Worm (Caenorhabditis elegans) whole organism, L4 larva: ENCODE measurements around the gene npr-41.

Experiments used
- F26F4.8 ChIP-seq: fragments of 200-800 bp; sonication (Bioruptor generic); conservative IDR thresholded peaks from 2 replicates; pipeline ENCODE4 v1.3.6; 2022; ENCODE audit warnings: missing genetic modification characterization, missing compliant biosample characterization
- T26A8.4 ChIP-seq: fragments of 200-800 bp; sonication (Bioruptor generic); IDR thresholded peaks from 2 replicates; pipeline ENCODE4 v1.3.6; 2022; ENCODE audit warnings: missing genetic modification characterization, missing compliant biosample characterization
- Y48G9A.11 ChIP-seq: fragments of 200-800 bp; sonication (Bioruptor generic); IDR thresholded peaks from 2 replicates; pipeline ENCODE4 v1.3.6; 2022; ENCODE audit warnings: missing genetic modification reagents, missing genetic modification characterization, missing compliant biosample characterization
- Y5F2A.4 ChIP-seq: fragments of 200-800 bp; sonication (Bioruptor generic); optimal IDR thresholded peaks from 2 replicates; lab custom pipeline; 2018; ENCODE audit warnings: mild to moderate bottlenecking, missing genetic modification characterization, missing compliant biosample characterization
- ZK546.5 ChIP-seq, 2 experiments: sonication (generic microtip); optimal IDR thresholded peaks; 2 replicates each; lab custom pipeline; 2017; ENCODE audit warnings: missing biosample characterization in 2 of 2, missing genetic modification characterization in 2 of 2
- aha-1 ChIP-seq: fragments of 150-350 bp; peaks from one replicate; lab custom pipeline; 2014; ENCODE audit warnings: missing biosample characterization, missing genetic modification characterization
- arid-1 ChIP-seq: fragments of 200-800 bp; sonication (Bioruptor generic); conservative IDR thresholded peaks from 2 replicates; pipeline ENCODE4 v1.3.6; 2022; ENCODE audit warnings: missing genetic modification reagents, missing genetic modification characterization, missing compliant biosample characterization
- ceh-20 ChIP-seq: fragments of 200-800 bp; sonication (Bioruptor generic); IDR thresholded peaks from 2 replicates; pipeline ENCODE4 v1.3.6; 2022; ENCODE audit warnings: missing genetic modification reagents, missing genetic modification characterization, missing compliant biosample characterization
- ceh-28 ChIP-seq: fragments of 150-350 bp; optimal IDR thresholded peaks from 2 replicates; lab custom pipeline; 2014; ENCODE audit warnings: missing biosample characterization, missing genetic modification reagents, missing genetic modification characterization
- ceh-32 ChIP-seq: sonication (generic microtip); optimal IDR thresholded peaks from 2 replicates; lab custom pipeline; 2016; ENCODE audit warnings: mild to moderate bottlenecking, missing genetic modification characterization, missing compliant biosample characterization; ENCODE audit not compliant: poor library complexity
- ceh-82 ChIP-seq: sonication (generic microtip); optimal IDR thresholded peaks from 2 replicates; lab custom pipeline; 2017; ENCODE audit warnings: missing biosample characterization, missing genetic modification characterization
- ces-1 ChIP-seq: fragments of 150-350 bp; sonication (generic microtip); optimal IDR thresholded peaks from 4 replicates; lab custom pipeline; 2014; ENCODE audit warnings: missing biosample characterization, missing genetic modification reagents, missing genetic modification characterization
- daf-16 ChIP-seq, 3 experiments: sonication (generic microtip); optimal IDR thresholded peaks; 2 replicates each; lab custom pipeline; 2016 to 2017; ENCODE audit warnings: missing genetic modification characterization in 3 of 3, missing genetic modification reagents in 3 of 3, mild to moderate bottlenecking in 2 of 3, missing compliant biosample characterization in 2 of 3, missing biosample characterization in 1 of 3, moderate library complexity in 1 of 3
- daf-8 ChIP-seq: fragments of 200-800 bp; sonication (Bioruptor generic); IDR thresholded peaks from 2 replicates; pipeline ENCODE4 v1.3.6; 2022; ENCODE audit warnings: missing genetic modification characterization, missing compliant biosample characterization
- dmd-8 ChIP-seq: fragments of 200-800 bp; sonication (Bioruptor generic); IDR thresholded peaks from 2 replicates; pipeline ENCODE4 v1.3.6; 2022; ENCODE audit warnings: missing genetic modification characterization, missing compliant biosample characterization
- duxl-1 ChIP-seq: sonication (generic microtip); optimal IDR thresholded peaks from 2 replicates; lab custom pipeline; 2016; ENCODE audit warnings: mild to moderate bottlenecking, missing genetic modification characterization, moderate library complexity, missing compliant biosample characterization; ENCODE audit not compliant: poor library complexity
- dve-1 ChIP-seq: sonication (generic microtip); optimal IDR thresholded peaks from 2 replicates; lab custom pipeline; 2017; ENCODE audit warnings: antibody characterized with exemption, mild to moderate bottlenecking, missing genetic modification characterization, missing compliant biosample characterization; ENCODE audit not compliant: insufficient read depth
- egl-43 ChIP-seq: fragments of 200-800 bp; sonication (Bioruptor generic); IDR thresholded peaks from 2 replicates; pipeline ENCODE4 v1.3.6; 2022; ENCODE audit warnings: missing genetic modification reagents, missing genetic modification characterization, missing compliant biosample characterization
- fkh-10 ChIP-seq: fragments of 150-350 bp; optimal IDR thresholded peaks from 2 replicates; lab custom pipeline; 2014; ENCODE audit warnings: missing biosample characterization, missing genetic modification reagents, missing genetic modification characterization
- hlh-11 ChIP-seq: fragments of 200-800 bp; sonication (Bioruptor generic); optimal IDR thresholded peaks from 2 replicates; lab custom pipeline; 2018; ENCODE audit warnings: mild to moderate bottlenecking, missing genetic modification characterization, missing compliant biosample characterization
- hlh-30 ChIP-seq: sonication (generic microtip); optimal IDR thresholded peaks from 2 replicates; lab custom pipeline; 2017; ENCODE audit warnings: antibody characterized with exemption, mild to moderate bottlenecking, missing genetic modification characterization, missing compliant biosample characterization; ENCODE audit not compliant: insufficient read depth
- hmg-1.1 ChIP-seq: fragments of 200-800 bp; sonication (Bioruptor generic); IDR thresholded peaks from 2 replicates; pipeline ENCODE4 v1.3.6; 2022; ENCODE audit warnings: missing genetic modification reagents, missing genetic modification characterization, missing compliant biosample characterization
- jun-1 ChIP-seq: fragments of 150-350 bp; optimal IDR thresholded peaks from 2 replicates; lab custom pipeline; 2014; ENCODE audit warnings: missing biosample characterization, missing genetic modification reagents, missing genetic modification characterization
- lim-7 ChIP-seq: fragments of 200-800 bp; sonication (Bioruptor generic); IDR thresholded peaks from 2 replicates; pipeline ENCODE4 v1.3.6; 2022; ENCODE audit warnings: missing genetic modification characterization, missing compliant biosample characterization
- lin-29 ChIP-seq: fragments of 200-800 bp; sonication (Bioruptor generic); IDR thresholded peaks from 2 replicates; pipeline ENCODE4 v1.3.6; 2022; ENCODE audit warnings: missing genetic modification reagents, missing genetic modification characterization, missing compliant biosample characterization
- lin-38 ChIP-seq: fragments of 200-800 bp; sonication (Bioruptor generic); IDR thresholded peaks from 2 replicates; pipeline ENCODE4 v1.3.6; 2022; ENCODE audit warnings: missing genetic modification reagents, missing genetic modification characterization, missing compliant biosample characterization
- lin-39 ChIP-seq: fragments of 150-350 bp; optimal IDR thresholded peaks from 2 replicates; lab custom pipeline; 2014; ENCODE audit warnings: missing biosample characterization, missing genetic modification reagents, missing genetic modification characterization
- lsy-2 ChIP-seq, 2 experiments: fragments of 150-350 bp in 1 of 2; sonication (generic microtip) in 1 of 2; optimal IDR thresholded peaks; 2 replicates each; lab custom pipeline; 2014 to 2017; ENCODE audit warnings: missing biosample characterization in 2 of 2, missing genetic modification characterization in 2 of 2
- madf-9 ChIP-seq: fragments of 200-800 bp; sonication (Bioruptor generic); conservative IDR thresholded peaks from 2 replicates; pipeline ENCODE4 v1.3.6; 2022; ENCODE audit warnings: missing genetic modification reagents, missing genetic modification characterization, missing compliant biosample characterization
- mdl-1 ChIP-seq, 2 experiments: fragments of 150-350 bp in 1 of 2; sonication (generic microtip) in 1 of 2; optimal IDR thresholded peaks; 2 replicates each; lab custom pipeline; 2014 to 2017; ENCODE audit warnings: missing biosample characterization in 2 of 2, missing genetic modification characterization in 2 of 2
- mep-1 ChIP-seq: fragments of 150-350 bp; sonication (generic microtip); optimal IDR thresholded peaks from 3 replicates; lab custom pipeline; 2014; ENCODE audit warnings: missing biosample characterization, missing genetic modification characterization
- mes-2 ChIP-seq: sonication (generic microtip); optimal IDR thresholded peaks from 2 replicates; lab custom pipeline; 2016; ENCODE audit warnings: missing genotype, mild to moderate bottlenecking, missing genetic modification characterization, missing compliant biosample characterization; ENCODE audit not compliant: poor library complexity, severe bottlenecking
- nhr-237 ChIP-seq: sonication (generic microtip); optimal IDR thresholded peaks from 2 replicates; lab custom pipeline; 2017; ENCODE audit warnings: missing biosample characterization, missing genetic modification characterization
- nhr-41 ChIP-seq: fragments of 200-800 bp; sonication (Bioruptor generic); IDR thresholded peaks from 2 replicates; pipeline ENCODE4 v1.3.6; 2022; ENCODE audit warnings: missing genetic modification reagents, missing genetic modification characterization, missing compliant biosample characterization
- nhr-77 ChIP-seq: fragments of 150-350 bp; optimal IDR thresholded peaks from 2 replicates; lab custom pipeline; 2014; ENCODE audit warnings: missing biosample characterization, missing genetic modification characterization
- pha-4 ChIP-seq, 2 experiments: fragments of 150-350 bp in 1 of 2; fragments of 200-800 bp in 1 of 2; sonication (Bioruptor generic) in 1 of 2; IDR thresholded peaks in 1 of 2; optimal IDR thresholded peaks in 1 of 2; 2 replicates each; pipeline versions ENCODE4 v1.3.6 to Lab custom; 2014 to 2022; ENCODE audit warnings: missing genetic modification characterization in 2 of 2, missing genetic modification reagents in 2 of 2, missing biosample characterization in 1 of 2, missing compliant biosample characterization in 1 of 2
- rbr-2 ChIP-seq: sonication (generic microtip); optimal IDR thresholded peaks from 2 replicates; lab custom pipeline; 2016; ENCODE audit warnings: missing genotype, missing genetic modification characterization, missing compliant biosample characterization
- snpc-4 ChIP-seq: fragments of 150-350 bp; optimal IDR thresholded peaks from 2 replicates; lab custom pipeline; 2014; ENCODE audit warnings: missing biosample characterization, missing genetic modification characterization
- spr-1 ChIP-seq: sonication (generic microtip); optimal IDR thresholded peaks from 2 replicates; lab custom pipeline; 2016; ENCODE audit warnings: mild to moderate bottlenecking, missing genetic modification characterization, missing compliant biosample characterization
- spr-3 ChIP-seq: fragments of 200-800 bp; sonication (Bioruptor generic); optimal IDR thresholded peaks from 2 replicates; lab custom pipeline; 2018; ENCODE audit warnings: mild to moderate bottlenecking, missing genetic modification characterization, missing compliant biosample characterization
- tag-97 ChIP-seq: fragments of 200-800 bp; sonication (Bioruptor generic); IDR thresholded peaks from 2 replicates; pipeline ENCODE4 v1.3.6; 2022; ENCODE audit warnings: missing genetic modification characterization, missing compliant biosample characterization
- unc-130 ChIP-seq: sonication (generic microtip); optimal IDR thresholded peaks from 2 replicates; lab custom pipeline; 2016; ENCODE audit warnings: missing genetic modification reagents, missing genetic modification characterization, missing compliant biosample characterization
- unc-62 ChIP-seq, 3 experiments: fragments of 150-350 bp in 1 of 3; sonication (generic microtip); optimal IDR thresholded peaks in 2 of 3; peaks in 1 of 3; 1 replicate in 1 of 3; 2 replicates in 2 of 3; lab custom pipeline; 2014 to 2017; ENCODE audit warnings: missing biosample characterization in 3 of 3, missing genetic modification characterization in 3 of 3, missing genetic modification reagents in 3 of 3, missing genotype in 1 of 3
- zag-1 ChIP-seq: fragments of 150-350 bp; optimal IDR thresholded peaks from 2 replicates; lab custom pipeline; 2014; ENCODE audit warnings: missing biosample characterization, missing genetic modification characterization
- ztf-11 ChIP-seq: fragments of 150-350 bp; optimal IDR thresholded peaks from 2 replicates; lab custom pipeline; 2014; ENCODE audit warnings: missing biosample characterization, missing genetic modification characterization
- ztf-7 ChIP-seq: fragments of 150-350 bp; optimal IDR thresholded peaks from 2 replicates; lab custom pipeline; 2014; ENCODE audit warnings: missing biosample characterization, missing genetic modification characterization

The npr-41 gene

ce11 chrII:11476410-11476809, 34.1 kb upstream of the npr-41 start, which contains the start of gene W02B12.16:
TSS of gene W02B12.16 (minus strand) at chrII:11476510.
- TF ChIP-seq arid-1: no peak
- TF ChIP-seq madf-9 (GFP tag; lab: Robert Waterston, UW): no peak
- no peak for TF ChIP-seq T26A8.4
- no peak for TF ChIP-seq dmd-8 (GFP tag; lab: Robert Waterston, UW)
- TF ChIP-seq ztf-7: no peak
- no peak for TF ChIP-seq hlh-11 (tag; lab: Kevin White, UChicago)
- TF ChIP-seq, all 104 proteins: peak for 0

ce11 chrII:11479076-11479475, 31.4 kb upstream of the npr-41 start, which contains the start of gene W02B12.12:
TSS of gene W02B12.12 (minus strand) at chrII:11479176.
- no peak for TF ChIP-seq aha-1 (tag; lab: Kevin White, UChicago)
- no peak for TF ChIP-seq egl-43
- TF ChIP-seq unc-62 (GFP tag; optimal IDR thresholded peaks at IDR 0.05 in 1 of 2; lab: Kevin White, UChicago): peak in 1 of 2 experiments; percentile 73
- TF ChIP-seq unc-62 (tag; optimal IDR thresholded peaks at IDR 0.05; lab: Kevin White, UChicago): no peak
- no peak for TF ChIP-seq lin-29 (GFP tag; lab: Robert Waterston, UW)
- no peak for TF ChIP-seq unc-130 (GFP tag; lab: Kevin White, UChicago)

- TF ChIP-seq lin-38 (GFP tag; lab: Robert Waterston, UW) (peak; percentile 88), nhr-41 (peak; percentile 95), spr-1 (tag; lab: Kevin White, UChicago) (peak; percentile 89), Y48G9A.11 (peak; percentile 78), jun-1 (tag; lab: Kevin White, UChicago) (peak; percentile 8), hlh-30 (no peak), mes-2 (tag; lab: Kevin White, UChicago) (peak; percentile 88), dve-1 (tag; lab: Kevin White, UChicago) (peak; percentile 78), hmg-1.1 (peak; percentile 95), ztf-11 (tag; lab: Kevin White, UChicago) (no peak), spr-3 (GFP tag; lab: Kevin White, UChicago) (peak; percentile 87), daf-8 (no peak), pha-4 (GFP tag; IDR thresholded peaks at IDR 0.05; lab: Robert Waterston, UW) (peak; percentile 96), pha-4 (tag; optimal IDR thresholded peaks at IDR 0.05; lab: Kevin White, UChicago) (no peak), ceh-32 (tag; lab: Kevin White, UChicago) (no peak), snpc-4 (no peak), nhr-77 (tag; lab: Kevin White, UChicago) (peak; percentile 64), nhr-237 (no peak), lin-39 (tag; lab: Kevin White, UChicago) (no peak), mep-1 (tag; lab: Kevin White, UChicago) (no peak), duxl-1 (tag; lab: Kevin White, UChicago) (peak; percentile 72), fkh-10 (GFP tag; lab: Kevin White, UChicago) (peak; percentile 34), zag-1 (tag; lab: Kevin White, UChicago) (no peak), rbr-2 (peak; percentile 87), ZK546.5 (tag; optimal IDR thresholded peaks at IDR 0.05; lab: Kevin White, UChicago) (no peak), ces-1 (GFP tag; lab: Kevin White, UChicago) (no peak), ceh-82 (no peak), F26F4.8 (GFP tag; lab: Robert Waterston, UW) (peak; percentile 99), madf-9 (GFP tag; lab: Robert Waterston, UW) (peak; percentile 94), Y5F2A.4 (peak; percentile 95), daf-16 (GFP tag; optimal IDR thresholded peaks at IDR 0.05; lab: Kevin White, UChicago) (peak; percentile 61 to 91), daf-16 (tag; optimal IDR thresholded peaks at IDR 0.05; lab: Kevin White, UChicago) (peak; percentile 68), ceh-28 (no peak), lim-7 (peak; percentile 100), lsy-2 (tag; optimal IDR thresholded peaks at IDR 0.05; lab: Kevin White, UChicago) (peak in 1 of 2 experiments; percentile 87), mdl-1 (tag; optimal IDR thresholded peaks at IDR 0.05; lab: Kevin White, UChicago) (peak; percentile 34 to 86), ceh-20 (GFP tag; lab: Robert Waterston, UW) (peak; percentile 92), tag-97 (no peak)
These were observed 25.9 kb upstream of the npr-41 start for ce11 chrII:11484600-11484999.
